Fruit fly (Drosophila melanogaster) Kc167 (cell line): ENCODE data around the gene Cwc25.

ENCODE experiments used
- Myc ChIP-seq: fragments of >200 bp; optimal IDR thresholded peaks from 2 replicates; lab custom pipeline; 2017; ENCODE audit warnings: missing external identifiers
- Sin3A ChIP-seq: fragments of >200 bp; optimal IDR thresholded peaks from 2 replicates; lab custom pipeline; 2018; ENCODE audit warnings: missing external identifiers
- h ChIP-seq: fragments of >200 bp; optimal IDR thresholded peaks from 3 replicates; lab custom pipeline; 2018; ENCODE audit warnings: missing external identifiers
- insv ChIP-seq: fragments of >200 bp; optimal IDR thresholded peaks from 3 replicates; lab custom pipeline; 2018; ENCODE audit warnings: missing external identifiers
- psq ChIP-seq: fragments of >200 bp; optimal IDR thresholded peaks from 2 replicates; lab custom pipeline; 2017; ENCODE audit warnings: missing external identifiers
- ttk ChIP-seq: sonication (Bioruptor generic); optimal IDR thresholded peaks from 2 replicates; lab custom pipeline; 2017; ENCODE audit warnings: missing external identifiers

Gene Cwc25

DNA sequence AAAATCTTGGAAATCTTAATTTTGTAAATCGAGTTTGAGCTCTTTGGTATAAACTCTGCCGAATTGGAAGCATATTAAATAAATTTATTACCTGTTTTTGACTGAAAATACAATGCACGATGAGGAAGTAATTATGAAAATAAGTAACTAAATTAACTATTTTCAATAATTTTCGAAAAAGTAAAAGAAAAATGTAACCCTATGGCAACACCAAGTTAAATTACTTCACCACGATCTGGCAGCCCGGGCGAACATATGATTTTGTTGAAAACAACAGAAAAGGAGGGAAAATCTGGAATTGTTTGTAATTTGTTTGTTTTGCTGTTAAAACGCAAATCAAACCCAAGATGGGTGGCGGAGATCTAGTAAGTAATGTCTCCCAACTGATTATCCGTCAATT lies at the start of gene Cwc25, which contains the start of gene CG9961:
Cwc25 (plus strand) TSS at position 247 of the 400 bp plus-strand sequence.
CG9961 (minus strand) TSS at position 83 of the 400 bp plus-strand sequence.
- TF ChIP-seq Sin3A = no peak
- no peak for TF ChIP-seq h (lab: Kevin White, UChicago)

- no peak for TF ChIP-seq ttk (lab: Kevin White, UChicago)
These were observed 48.6 kb upstream of the Cwc25 start, which contains the start of gene Trf5 for dm6 chr2L:2696337-2696736. Gene Trf5, minus strand, starts transcription at chr2L:2696437.

- TF ChIP-seq insv (lab: Kevin White, UChicago) = no peak
- no peak for TF ChIP-seq Sin3A
- no peak for TF ChIP-seq ttk (lab: Kevin White, UChicago)
- no peak for TF ChIP-seq h (lab: Kevin White, UChicago)
- no peak for TF ChIP-seq psq (lab: Kevin White, UChicago)
- no peak for TF ChIP-seq Myc (lab: Kevin White, UChicago)
These were observed 24.5 kb upstream of the Cwc25 start for dm6 chr2L:2720368-2720767.

dm6 chr2L:2721317-2721716 lies 23.6 kb upstream of the Cwc25 start:
- TF ChIP-seq psq (lab: Kevin White, UChicago) = no peak
- TF ChIP-seq Sin3A = no peak
- no peak for TF ChIP-seq Myc (lab: Kevin White, UChicago)
- TF ChIP-seq h (lab: Kevin White, UChicago) = no peak
- no peak for TF ChIP-seq insv (lab: Kevin White, UChicago)
- no peak for TF ChIP-seq ttk (lab: Kevin White, UChicago)

dm6 chr2L:2723100-2723499 lies 21.8 kb upstream of the Cwc25 start:
- TF ChIP-seq insv (lab: Kevin White, UChicago) (no peak), Myc (lab: Kevin White, UChicago) (no peak), ttk (lab: Kevin White, UChicago) (no peak)

DNA sequence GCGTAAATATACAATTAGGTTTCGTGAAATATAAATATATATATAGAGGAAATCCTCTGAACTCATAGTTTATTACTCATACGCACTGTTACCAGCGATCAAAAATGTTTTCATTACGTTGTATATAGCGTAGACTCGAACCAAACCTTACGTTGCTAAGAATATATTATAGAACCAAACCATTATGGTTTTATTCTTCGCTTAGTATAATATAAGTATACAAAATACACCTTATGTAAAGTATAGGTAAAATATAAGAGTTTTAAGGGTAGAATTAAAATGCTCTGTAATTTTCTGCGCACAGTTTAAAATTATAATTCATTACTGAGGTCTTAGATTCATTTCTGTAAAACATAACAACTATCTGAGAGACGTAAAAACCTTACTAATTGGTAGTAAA lies 20.4 kb upstream of the Cwc25 start:
- no peak for TF ChIP-seq Myc (lab: Kevin White, UChicago)
- TF ChIP-seq insv (lab: Kevin White, UChicago) = no peak

dm6 chr2L:2725374-2725773 lies 19.5 kb upstream of the Cwc25 start, which contains the start of gene CG31689:
Gene CG31689, plus strand, starts transcription at chr2L:2725674.
- TF ChIP-seq Myc (lab: Kevin White, UChicago) (no peak), ttk (lab: Kevin White, UChicago) (no peak)

DNA sequence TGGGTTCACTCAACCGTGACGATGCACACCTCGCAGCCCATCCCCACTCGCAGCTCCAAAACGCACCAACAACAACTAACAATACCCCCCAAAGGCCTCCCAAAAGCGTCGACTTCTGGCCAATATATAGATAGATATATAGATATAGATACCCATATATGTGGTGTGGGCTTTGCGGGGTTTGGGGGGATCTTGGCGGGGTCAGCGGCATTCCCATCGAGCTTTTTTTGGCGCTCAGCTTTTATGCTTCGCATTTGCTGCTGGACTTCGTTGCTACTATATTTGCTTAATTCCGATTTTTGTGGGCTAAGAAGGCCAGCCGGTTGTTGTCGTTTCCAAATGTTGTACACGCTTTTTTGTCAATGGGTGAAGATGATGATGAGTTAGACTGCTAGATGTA lies 17.5 kb upstream of the Cwc25 start:
- no peak for TF ChIP-seq psq (lab: Kevin White, UChicago)

DNA sequence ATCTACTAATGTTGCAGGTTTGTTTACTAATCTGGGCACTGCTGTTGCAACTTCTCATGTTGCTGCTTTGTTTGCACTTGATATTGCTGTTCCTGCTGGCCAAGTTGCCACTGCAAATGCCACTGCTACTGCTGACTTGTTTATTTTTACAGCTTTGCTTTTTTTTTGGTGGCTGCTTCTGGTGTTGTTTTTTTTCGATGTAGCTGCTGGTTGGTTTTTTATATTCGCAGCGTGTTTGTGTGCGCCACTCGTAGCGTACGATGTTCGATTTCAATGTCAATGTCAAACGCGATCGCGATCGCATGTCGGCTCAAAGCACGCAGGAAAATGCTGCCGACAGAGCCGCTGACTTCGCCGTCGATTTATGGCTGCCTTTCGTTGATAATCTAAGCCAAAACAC lies 17.1 kb upstream of the Cwc25 start:
- no peak for TF ChIP-seq ttk (lab: Kevin White, UChicago)
- TF ChIP-seq psq (lab: Kevin White, UChicago) = no peak
- TF ChIP-seq insv (lab: Kevin White, UChicago) = no peak
- no peak for TF ChIP-seq Myc (lab: Kevin White, UChicago)
- no peak for TF ChIP-seq Sin3A
- no peak for TF ChIP-seq h (lab: Kevin White, UChicago)

DNA sequence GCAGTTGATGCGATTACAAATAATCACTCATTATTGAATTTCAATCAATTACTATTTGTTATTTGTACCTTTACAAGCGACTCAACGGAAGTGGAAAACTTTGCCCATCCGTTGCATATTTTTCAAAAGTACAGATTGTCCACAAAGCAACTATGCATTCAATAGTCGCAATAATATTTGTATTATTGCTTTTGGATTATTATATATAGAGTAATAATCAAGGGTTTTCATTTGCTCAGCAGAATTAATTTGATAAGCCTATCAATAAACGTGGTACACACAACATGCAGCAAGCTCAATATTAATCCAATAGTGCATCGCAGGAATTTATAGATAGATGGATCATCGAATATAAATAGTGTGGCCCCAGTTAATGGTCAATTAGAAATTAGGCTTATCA lies 16.3 kb upstream of the Cwc25 start:
- no peak for TF ChIP-seq psq (lab: Kevin White, UChicago)
- TF ChIP-seq insv (lab: Kevin White, UChicago) = no peak
- TF ChIP-seq Sin3A = no peak
- no peak for TF ChIP-seq ttk (lab: Kevin White, UChicago)
- no peak for TF ChIP-seq h (lab: Kevin White, UChicago)
- TF ChIP-seq Myc (lab: Kevin White, UChicago) = no peak

DNA sequence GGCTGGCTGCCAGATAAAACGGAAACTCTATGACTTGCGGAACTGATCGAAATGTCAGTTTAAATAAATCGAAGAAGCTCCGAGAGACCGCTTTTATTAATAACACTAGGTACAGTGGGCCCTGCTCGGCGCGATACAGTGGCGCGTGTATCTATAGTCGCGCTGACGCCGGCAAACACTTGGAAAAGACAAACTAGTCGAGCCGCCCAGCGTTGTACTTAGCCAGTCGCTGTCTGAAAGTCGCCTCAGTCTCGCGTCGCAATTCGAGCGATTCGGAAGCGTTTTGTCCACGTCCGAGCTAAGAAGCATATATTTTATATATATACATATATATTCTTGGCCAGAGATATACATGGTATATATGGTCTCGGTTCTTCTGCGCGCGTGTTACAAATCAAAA lies 15.0 kb upstream of the Cwc25 start:
- TF ChIP-seq Sin3A (no peak), insv (lab: Kevin White, UChicago) (no peak), Myc (lab: Kevin White, UChicago) (no peak), psq (lab: Kevin White, UChicago) (no peak), ttk (lab: Kevin White, UChicago) (no peak), h (lab: Kevin White, UChicago) (no peak)

DNA sequence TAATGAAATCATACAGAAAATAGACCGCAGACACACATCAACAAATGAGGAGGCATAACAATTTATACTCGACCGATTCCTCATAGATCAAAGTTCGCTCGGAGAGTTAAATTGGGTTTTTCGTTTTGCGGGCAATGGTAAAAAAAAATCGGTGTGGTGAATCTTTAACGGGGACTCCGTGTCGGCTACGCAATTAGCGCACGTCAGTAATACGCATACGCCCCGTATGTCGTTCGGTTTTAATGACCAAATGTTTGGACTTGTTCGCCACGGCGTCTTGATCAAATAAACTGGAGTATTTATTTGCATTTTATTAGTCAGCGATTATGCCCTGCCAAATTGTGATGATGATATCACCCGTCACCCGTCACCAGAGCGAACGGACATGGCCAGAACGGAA lies 14.1 kb upstream of the Cwc25 start:
- TF ChIP-seq Myc (lab: Kevin White, UChicago) (no peak), psq (lab: Kevin White, UChicago) (no peak), h (lab: Kevin White, UChicago) (no peak), ttk (lab: Kevin White, UChicago) (no peak), Sin3A (no peak), insv (lab: Kevin White, UChicago) (no peak)

- TF ChIP-seq insv (lab: Kevin White, UChicago) = no peak
- TF ChIP-seq ttk (lab: Kevin White, UChicago) = no peak
- TF ChIP-seq Myc (lab: Kevin White, UChicago) = no peak
- TF ChIP-seq psq (lab: Kevin White, UChicago) = no peak
- no peak for TF ChIP-seq h (lab: Kevin White, UChicago)
- TF ChIP-seq Sin3A = no peak
These were observed 13.3 kb upstream of the Cwc25 start for dm6 chr2L:2731370-2732138.
